Worm (Caenorhabditis elegans) whole organism, early embryonic: ENCODE data around the gene F35G2.1.

Experiments used
- B0310.2 ChIP-seq: sonication (generic microtip); optimal IDR thresholded peaks from 2 replicates; lab custom pipeline; 2016; ENCODE audit warnings: mild to moderate bottlenecking, missing genetic modification characterization, missing compliant biosample characterization
- F13C5.2 ChIP-seq: sonication (generic microtip); optimal IDR thresholded peaks from 2 replicates; lab custom pipeline; 2017; ENCODE audit warnings: mild to moderate bottlenecking, missing genetic modification characterization, inconsistent platforms, missing compliant biosample characterization
- aly-1 ChIP-seq: sonication (generic microtip); optimal IDR thresholded peaks from 2 replicates; lab custom pipeline; 2016; ENCODE audit warnings: missing genetic modification characterization, missing compliant biosample characterization
- ama-1 ChIP-seq: fragments of 150-350 bp; optimal IDR thresholded peaks from 2 replicates; lab custom pipeline; 2014
- ceh-13 ChIP-seq: fragments of 200-800 bp; sonication (Bioruptor generic); optimal IDR thresholded peaks from 2 replicates; lab custom pipeline; 2018; ENCODE audit warnings: mild to moderate bottlenecking, missing genetic modification characterization, missing compliant biosample characterization
- ceh-36 ChIP-seq: sonication (generic microtip); optimal IDR thresholded peaks from 2 replicates; lab custom pipeline; 2016; ENCODE audit warnings: missing genetic modification characterization, inconsistent platforms, missing compliant biosample characterization
- ets-7 ChIP-seq: sonication (generic microtip); optimal IDR thresholded peaks from 2 replicates; lab custom pipeline; 2016; ENCODE audit warnings: missing genotype, missing genetic modification characterization, missing compliant biosample characterization
- flt-1 ChIP-seq: fragments of 200-800 bp; sonication (Bioruptor generic); IDR thresholded peaks from 2 replicates; pipeline ENCODE4 v1.3.6; 2022; ENCODE audit warnings: missing genetic modification characterization, missing compliant biosample characterization
- hmbx-1 ChIP-seq: sonication (generic microtip); optimal IDR thresholded peaks from 2 replicates; lab custom pipeline; 2016; ENCODE audit warnings: mild to moderate bottlenecking, missing genetic modification characterization, missing compliant biosample characterization
- hmg-4 ChIP-seq: fragments of 200-800 bp; sonication (Bioruptor generic); optimal IDR thresholded peaks from 2 replicates; lab custom pipeline; 2018; ENCODE audit warnings: mild to moderate bottlenecking, missing genetic modification characterization, missing compliant biosample characterization
- hnd-1 ChIP-seq: sonication (generic microtip); optimal IDR thresholded peaks from 2 replicates; lab custom pipeline; 2016; ENCODE audit warnings: missing genetic modification characterization, missing compliant biosample characterization
- pes-1 ChIP-seq: fragments of 200-800 bp; sonication (Bioruptor generic); IDR thresholded peaks from 2 replicates; pipeline ENCODE4 v1.3.6; 2022; ENCODE audit warnings: missing genetic modification reagents, missing genetic modification characterization, missing compliant biosample characterization
- scrt-1 ChIP-seq: fragments of 200-800 bp; sonication (Bioruptor generic); IDR thresholded peaks from 2 replicates; pipeline ENCODE4 v1.3.6; 2022; ENCODE audit warnings: missing genetic modification characterization, missing compliant biosample characterization
- sea-1 ChIP-seq: fragments of 200-800 bp; sonication (Bioruptor generic); conservative IDR thresholded peaks from 2 replicates; pipeline ENCODE4 v1.3.6; 2022; ENCODE audit warnings: missing genetic modification characterization, missing compliant biosample characterization
- tbx-11 ChIP-seq: fragments of 200-800 bp; sonication (Bioruptor generic); IDR thresholded peaks from 2 replicates; pipeline ENCODE4 v1.3.6; 2022; ENCODE audit warnings: missing genetic modification characterization, missing compliant biosample characterization
- tbx-37 ChIP-seq: fragments of 200-800 bp; sonication (Bioruptor generic); conservative IDR thresholded peaks from 2 replicates; pipeline ENCODE4 v1.3.6; 2022; ENCODE audit warnings: missing genetic modification reagents, missing genetic modification characterization, missing compliant biosample characterization
- tra-4 ChIP-seq: sonication (generic microtip); optimal IDR thresholded peaks from 2 replicates; lab custom pipeline; 2017; ENCODE audit warnings: missing genetic modification characterization, missing compliant biosample characterization

Gene F35G2.1

ce11 chrIV:12208984-12209676 is 6.1 kb downstream of the F35G2.1 start, which contains the start of the genes marb-1 and F35G2.3:
Gene marb-1 (minus strand): TSS chrIV:12209010.
Gene F35G2.3 (plus strand): TSS chrIV:12209626.
- TF ChIP-seq sea-1 (GFP tag; lab: Robert Waterston, UW) (no peak), hmbx-1 (no peak), tbx-11 (GFP tag; lab: Robert Waterston, UW) (no peak), hmg-4 (GFP tag; lab: Kevin White, UChicago) (no peak)

- no peak for TF ChIP-seq pes-1 (GFP tag; lab: Robert Waterston, UW)
- TF ChIP-seq scrt-1 (GFP tag; lab: Robert Waterston, UW), result no peak
- TF ChIP-seq B0310.2 (tag; lab: Kevin White, UChicago), result no peak
- no peak for TF ChIP-seq hmg-4 (GFP tag; lab: Kevin White, UChicago)
- TF ChIP-seq ets-7 (tag; lab: Kevin White, UChicago), result no peak
Observed at ce11 chrIV:12211292-12211691, 8.2 kb downstream of the F35G2.1 start.

DNA sequence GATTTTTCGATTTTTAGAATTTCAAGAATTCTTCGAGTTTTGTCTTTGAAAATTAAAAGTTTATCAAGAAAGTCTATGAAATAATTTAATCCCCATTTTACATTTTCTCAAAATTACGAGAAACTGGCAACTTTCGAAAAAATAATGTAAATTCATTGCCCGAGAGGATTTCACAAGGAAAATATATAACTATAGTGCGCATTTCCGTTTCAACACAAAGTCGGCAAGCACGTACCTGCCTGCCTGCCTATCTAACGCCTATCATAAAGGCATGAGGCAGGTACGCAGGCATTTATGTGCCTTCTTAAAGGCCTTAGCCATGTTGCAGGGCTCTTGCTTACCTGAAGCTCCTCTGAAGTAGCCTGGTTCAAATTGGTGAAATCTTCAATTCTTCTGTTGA is 9.8 kb downstream of the F35G2.1 start:
- no peak for TF ChIP-seq flt-1 (GFP tag; lab: Robert Waterston, UW)
- TF ChIP-seq tra-4, result no peak
- TF ChIP-seq aly-1 (tag; lab: Kevin White, UChicago), result no peak
- TF ChIP-seq tbx-37 (GFP tag; lab: Robert Waterston, UW), result no peak
- TF ChIP-seq hmbx-1, result no peak
- TF ChIP-seq tbx-11 (GFP tag; lab: Robert Waterston, UW), result no peak
- TF ChIP-seq ceh-13, result no peak
- no peak for TF ChIP-seq B0310.2 (tag; lab: Kevin White, UChicago)
- no peak for TF ChIP-seq ets-7 (tag; lab: Kevin White, UChicago)
- no peak for TF ChIP-seq scrt-1 (GFP tag; lab: Robert Waterston, UW)
- no peak for TF ChIP-seq sea-1 (GFP tag; lab: Robert Waterston, UW)
- TF ChIP-seq ceh-36 (tag; lab: Kevin White, UChicago), result no peak
- no peak for TF ChIP-seq ama-1 (lab: Kevin White, UChicago)
- no peak for TF ChIP-seq pes-1 (GFP tag; lab: Robert Waterston, UW)
- TF ChIP-seq hmg-4 (GFP tag; lab: Kevin White, UChicago), result no peak
- no peak for TF ChIP-seq F13C5.2 (tag; lab: Kevin White, UChicago)
- TF ChIP-seq hnd-1, result no peak

DNA sequence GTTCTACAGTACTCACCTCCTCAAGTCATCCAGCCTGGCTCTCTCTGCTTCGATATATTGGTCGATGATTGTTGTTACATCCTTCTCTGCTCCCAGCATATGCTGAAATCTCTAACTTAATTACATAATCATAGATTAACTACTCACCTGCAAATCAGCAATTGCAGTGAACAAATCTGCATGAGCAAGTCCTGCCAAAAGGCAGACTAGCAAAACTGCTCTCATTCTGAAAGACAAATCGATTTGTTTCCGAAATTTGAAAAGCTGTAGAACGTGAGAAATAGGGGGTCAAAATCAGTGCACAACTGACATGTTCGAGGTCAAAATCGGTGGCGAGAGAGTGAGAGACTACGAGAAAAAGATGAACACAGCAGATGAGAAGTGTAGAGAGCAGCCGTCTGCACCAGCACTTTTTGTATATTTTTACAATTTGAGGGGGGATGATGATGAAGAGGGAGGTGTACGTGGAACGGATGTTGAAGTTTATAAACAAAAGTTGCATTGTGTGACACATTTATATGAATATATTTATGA is 12.8 kb downstream of the F35G2.1 start, which contains the start of gene phy-2:
Gene phy-2 (minus strand): TSS at position 226 of the 534 bp plus-strand sequence.
- TF ChIP-seq B0310.2 (tag; lab: Kevin White, UChicago) (no peak), hmg-4 (GFP tag; lab: Kevin White, UChicago) (peak; percentile 0)

DNA sequence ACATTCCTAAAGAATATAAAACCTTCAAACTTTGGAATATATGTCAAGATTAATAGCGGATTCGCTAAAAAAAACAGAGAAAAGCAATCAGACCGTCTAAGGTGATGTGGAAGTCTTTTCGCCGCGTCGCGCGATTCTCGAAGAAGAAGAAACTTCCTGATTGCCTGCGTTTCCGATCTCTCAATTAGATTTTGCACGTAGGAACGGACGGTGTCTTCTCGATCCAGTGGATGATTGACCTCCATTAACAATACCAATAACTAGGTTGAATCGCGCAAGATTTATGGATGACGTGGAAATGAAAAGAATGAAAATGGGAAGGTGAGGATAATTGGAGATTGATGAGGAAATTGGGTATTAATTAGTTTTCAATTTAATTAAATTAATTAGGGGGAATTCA is 14.1 kb downstream of the F35G2.1 start:
- TF ChIP-seq sea-1 (GFP tag; lab: Robert Waterston, UW) (no peak), ets-7 (tag; lab: Kevin White, UChicago) (no peak), tbx-11 (GFP tag; lab: Robert Waterston, UW) (no peak), B0310.2 (tag; lab: Kevin White, UChicago) (no peak), hnd-1 (no peak), scrt-1 (GFP tag; lab: Robert Waterston, UW) (no peak), ama-1 (lab: Kevin White, UChicago) (no peak), ceh-36 (tag; lab: Kevin White, UChicago) (no peak), tbx-37 (GFP tag; lab: Robert Waterston, UW) (no peak), aly-1 (tag; lab: Kevin White, UChicago) (no peak), F13C5.2 (tag; lab: Kevin White, UChicago) (no peak)

DNA sequence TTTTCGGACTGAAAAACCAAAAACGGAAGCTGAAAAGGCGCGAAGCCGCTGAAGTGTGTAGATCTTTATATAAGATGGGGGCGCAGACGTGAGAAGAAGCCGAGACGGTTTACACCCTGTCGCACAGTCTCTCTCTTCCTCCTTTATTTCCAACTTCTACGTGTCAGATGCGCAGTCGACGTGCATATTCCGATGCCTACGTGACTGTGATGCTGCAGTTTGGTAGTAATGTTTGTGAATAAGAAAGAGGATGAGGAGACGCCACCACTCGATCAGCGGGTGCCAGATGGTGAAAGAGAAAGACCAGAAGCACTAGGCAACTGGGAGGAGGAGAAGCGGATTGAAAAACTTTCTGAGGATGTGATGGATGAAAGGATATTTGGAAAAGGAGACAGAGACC is 15.2 kb downstream of the F35G2.1 start:
- TF ChIP-seq tbx-11 (GFP tag; lab: Robert Waterston, UW), result no peak
- no peak for TF ChIP-seq ceh-13
- no peak for TF ChIP-seq ceh-36 (tag; lab: Kevin White, UChicago)
- no peak for TF ChIP-seq ets-7 (tag; lab: Kevin White, UChicago)
- TF ChIP-seq tra-4, result no peak
- TF ChIP-seq tbx-37 (GFP tag; lab: Robert Waterston, UW), result no peak
- no peak for TF ChIP-seq F13C5.2 (tag; lab: Kevin White, UChicago)
- TF ChIP-seq aly-1 (tag; lab: Kevin White, UChicago), result no peak
- TF ChIP-seq sea-1 (GFP tag; lab: Robert Waterston, UW), result no peak
- TF ChIP-seq hmbx-1, result no peak
- no peak for TF ChIP-seq pes-1 (GFP tag; lab: Robert Waterston, UW)
- TF ChIP-seq B0310.2 (tag; lab: Kevin White, UChicago), result no peak

ce11 chrIV:12219309-12219708 is 16.3 kb downstream of the F35G2.1 start, which contains the start of gene F35G2.5:
Gene F35G2.5 (plus strand): TSS chrIV:12219609.
- TF ChIP-seq hnd-1 (no peak), sea-1 (GFP tag; lab: Robert Waterston, UW) (no peak)

ce11 chrIV:12227012-12227411 is 24.0 kb downstream of the F35G2.1 start, which contains the start of gene mlt-3:
Gene mlt-3 (minus strand): TSS chrIV:12227112.
- TF ChIP-seq sea-1 (GFP tag; lab: Robert Waterston, UW), result no peak
- no peak for TF ChIP-seq flt-1 (GFP tag; lab: Robert Waterston, UW)
- no peak for TF ChIP-seq B0310.2 (tag; lab: Kevin White, UChicago)
- no peak for TF ChIP-seq tbx-37 (GFP tag; lab: Robert Waterston, UW)
- no peak for TF ChIP-seq tbx-11 (GFP tag; lab: Robert Waterston, UW)
- TF ChIP-seq tra-4, result no peak
- no peak for TF ChIP-seq hmg-4 (GFP tag; lab: Kevin White, UChicago)
- TF ChIP-seq F13C5.2 (tag; lab: Kevin White, UChicago), result no peak
- no peak for TF ChIP-seq ceh-13
- TF ChIP-seq scrt-1 (GFP tag; lab: Robert Waterston, UW), result no peak
- TF ChIP-seq hnd-1, result no peak
- TF ChIP-seq pes-1 (GFP tag; lab: Robert Waterston, UW), result no peak
- TF ChIP-seq ets-7 (tag; lab: Kevin White, UChicago), result no peak
- TF ChIP-seq ama-1 (lab: Kevin White, UChicago), result no peak
- no peak for TF ChIP-seq hmbx-1
- TF ChIP-seq ceh-36 (tag; lab: Kevin White, UChicago), result no peak
- no peak for TF ChIP-seq aly-1 (tag; lab: Kevin White, UChicago)
